Worm (Caenorhabditis elegans) whole organism, L1 larva: Measurements from ENCODE around the gene vab-23.

Source experiments
- aha-1 ChIP-seq: fragments of 150-350 bp; optimal IDR thresholded peaks from 2 replicates; lab custom pipeline; 2014; ENCODE audit warnings: missing biosample characterization, missing genetic modification characterization
- ama-1 ChIP-seq: fragments of 150-350 bp; optimal IDR thresholded peaks from 2 replicates; lab custom pipeline; 2014
- fkh-10 ChIP-seq: sonication (generic microtip); optimal IDR thresholded peaks from 2 replicates; lab custom pipeline; 2017; ENCODE audit warnings: missing biosample characterization, missing genetic modification reagents, missing genetic modification characterization
- nhr-11 ChIP-seq: fragments of 150-350 bp; optimal IDR thresholded peaks from 2 replicates; lab custom pipeline; 2014; ENCODE audit warnings: missing biosample characterization, missing genetic modification characterization
- pag-3 ChIP-seq: sonication (generic microtip); optimal IDR thresholded peaks from 2 replicates; lab custom pipeline; 2017; ENCODE audit warnings: missing genetic modification characterization, mild to moderate bottlenecking, missing compliant biosample characterization, antibody characterized with exemption, borderline replicate concordance; ENCODE audit not compliant: insufficient read depth
- unc-30 ChIP-seq: sonication (generic microtip); optimal IDR thresholded peaks from 2 replicates; lab custom pipeline; 2017; ENCODE audit warnings: missing biosample characterization, missing genetic modification characterization

ce11 chrII:11880456-11881353, 20.3 kb downstream of the vab-23 start:
- TF ChIP-seq aha-1 (no peak), unc-30 (tag; lab: Kevin White, UChicago) (no peak), ama-1 (peak; percentile 52), nhr-11 (tag; lab: Kevin White, UChicago) (no peak), pag-3 (tag; lab: Kevin White, UChicago) (no peak), fkh-10 (GFP tag; lab: Kevin White, UChicago) (no peak)
